Fruit fly (Drosophila melanogaster) whole organism, embryonic: ENCODE results near the gene BNIP3.

Experiments used
- CG13123 ChIP-seq: fragments of 200-800 bp; sonication (Bioruptor generic); optimal IDR thresholded peaks from 2 replicates; lab custom pipeline; 2016; ENCODE audit warnings: missing biosample characterization, missing genetic modification characterization
- CG15073 ChIP-seq: fragments of 200-800 bp; sonication (Bioruptor generic); optimal IDR thresholded peaks from 2 replicates; lab custom pipeline; 2016; ENCODE audit warnings: missing biosample characterization, missing genetic modification characterization
- CG17385 ChIP-seq: fragments of 200-800 bp; sonication (Bioruptor generic); optimal IDR thresholded peaks from 3 replicates; lab custom pipeline; 2018; ENCODE audit warnings: missing biosample characterization, mild to moderate bottlenecking, missing genetic modification characterization
- CG17612 ChIP-seq: fragments of 200-800 bp; sonication (Bioruptor generic); IDR thresholded peaks from 2 replicates; pipeline ENCODE4 v1.3.6; 2022; ENCODE audit warnings: missing biosample characterization, missing genetic modification characterization
- CG17802 ChIP-seq: fragments of 200-800 bp; sonication (Bioruptor generic); optimal IDR thresholded peaks from 2 replicates; lab custom pipeline; 2018; ENCODE audit warnings: missing biosample characterization, mild to moderate bottlenecking, missing genetic modification characterization, moderate library complexity
- CG2199 ChIP-seq: fragments of 200-800 bp; sonication (Bioruptor generic); IDR thresholded peaks from 3 replicates; pipeline ENCODE4 v1.3.6; 2022; ENCODE audit warnings: missing biosample characterization, missing genetic modification characterization
- CG31441 ChIP-seq: fragments of 200-800 bp; sonication (Bioruptor generic); IDR thresholded peaks from 2 replicates; pipeline ENCODE4 v1.3.6; 2022; ENCODE audit warnings: missing biosample characterization, missing genetic modification characterization
- CG3995 ChIP-seq: fragments of 200-800 bp; sonication (Bioruptor generic); optimal IDR thresholded peaks from 3 replicates; lab custom pipeline; 2016; ENCODE audit warnings: missing biosample characterization, missing genetic modification characterization
- CG4328 ChIP-seq: fragments of 200-800 bp; sonication (Bioruptor generic); optimal IDR thresholded peaks from 3 replicates; lab custom pipeline; 2017; ENCODE audit warnings: missing biosample characterization, missing genetic modification reagents, missing genetic modification characterization
- CG4854 ChIP-seq: fragments of 200-800 bp; sonication (Bioruptor generic); optimal IDR thresholded peaks from 2 replicates; lab custom pipeline; 2016; ENCODE audit warnings: missing biosample characterization, missing genetic modification characterization, inconsistent platforms
- CG6813 ChIP-seq: fragments of 200-800 bp; sonication (Bioruptor generic); optimal IDR thresholded peaks from 2 replicates; lab custom pipeline; 2017; ENCODE audit warnings: missing biosample characterization, missing genetic modification characterization, mild to moderate bottlenecking, moderate library complexity, missing genetic modification reagents
- CG9215 ChIP-seq: fragments of 200-800 bp; sonication (Bioruptor generic); IDR thresholded peaks from 2 replicates; pipeline ENCODE4 v1.3.6; 2022; ENCODE audit warnings: missing biosample characterization, missing genetic modification characterization
- CG9437 ChIP-seq: fragments of 200-800 bp; sonication (Bioruptor generic); optimal IDR thresholded peaks from 2 replicates; lab custom pipeline; 2018; ENCODE audit warnings: missing biosample characterization, mild to moderate bottlenecking, missing genetic modification characterization
- CG9727 ChIP-seq: fragments of 200-800 bp; sonication (Bioruptor generic); optimal IDR thresholded peaks from 3 replicates; lab custom pipeline; 2017; ENCODE audit warnings: missing biosample characterization, mild to moderate bottlenecking, missing genetic modification characterization
- Chrac-16 ChIP-seq: fragments of 200-800 bp; sonication (Bioruptor generic); optimal IDR thresholded peaks from 3 replicates; lab custom pipeline; 2016; ENCODE audit warnings: missing biosample characterization, missing genetic modification characterization
- D19B ChIP-seq: fragments of 200-800 bp; sonication (Bioruptor generic); optimal IDR thresholded peaks from 2 replicates; lab custom pipeline; 2017; ENCODE audit warnings: missing biosample characterization, mild to moderate bottlenecking, missing genetic modification characterization
- Deaf1 ChIP-seq: fragments of 200-800 bp; optimal IDR thresholded peaks from 3 replicates; lab custom pipeline; 2019; ENCODE audit warnings: missing biosample characterization, mild to moderate bottlenecking, missing genetic modification characterization, moderate library complexity
- ERR ChIP-seq: fragments of 200-800 bp; sonication (Bioruptor generic); optimal IDR thresholded peaks from 2 replicates; lab custom pipeline; 2016; ENCODE audit warnings: missing biosample characterization, missing genetic modification characterization
- Fer2 ChIP-seq: fragments of 200-800 bp; sonication (Bioruptor generic); optimal IDR thresholded peaks from 2 replicates; lab custom pipeline; 2018; ENCODE audit warnings: missing biosample characterization, mild to moderate bottlenecking, missing genetic modification characterization, moderate library complexity
- H2.0 ChIP-seq: fragments of 200-800 bp; sonication (Bioruptor generic); IDR thresholded peaks from 2 replicates; pipeline ENCODE4 v1.3.6; 2022; ENCODE audit warnings: missing biosample characterization, missing genetic modification characterization
- HLH3B ChIP-seq: fragments of 200-800 bp; sonication (Bioruptor generic); IDR thresholded peaks from 2 replicates; pipeline ENCODE4 v1.3.6; 2022; ENCODE audit warnings: missing biosample characterization, missing genetic modification characterization
- HmgD ChIP-seq: fragments of 200-800 bp; sonication (Bioruptor generic); optimal IDR thresholded peaks from 3 replicates; lab custom pipeline; 2016; ENCODE audit warnings: missing biosample characterization, missing genetic modification characterization
- Hr78 ChIP-seq, 2 experiments: fragments of 200-800 bp in 1 of 2; fragments of >200 bp in 1 of 2; sonication (Bioruptor generic) in 1 of 2; optimal IDR thresholded peaks; 2 replicates each; lab custom pipeline; 2017 to 2019; ENCODE audit warnings: missing biosample characterization in 2 of 2, missing genetic modification characterization in 2 of 2, mild to moderate bottlenecking in 1 of 2, moderate library complexity in 1 of 2
- MESR4 ChIP-seq: fragments of 200-800 bp; sonication (Bioruptor generic); optimal IDR thresholded peaks from 2 replicates; lab custom pipeline; 2018; ENCODE audit warnings: missing biosample characterization, mild to moderate bottlenecking, missing genetic modification characterization, moderate library complexity
- Med ChIP-seq: fragments of 200-800 bp; sonication (Bioruptor generic); peaks from one replicate; lab custom pipeline; 2016; ENCODE audit warnings: missing biosample characterization, missing genetic modification characterization, mild to moderate bottlenecking, inconsistent platforms, moderate library complexity
- NC2α ChIP-seq: fragments of 200-800 bp; sonication (Bioruptor generic); optimal IDR thresholded peaks from 2 replicates; lab custom pipeline; 2016; ENCODE audit warnings: missing biosample characterization, missing genetic modification characterization
- Rfx ChIP-seq: fragments of 200-800 bp; sonication (Bioruptor generic); IDR thresholded peaks from 2 replicates; pipeline ENCODE4 v1.3.6; 2022; ENCODE audit warnings: missing biosample characterization, missing genetic modification characterization
- Rx ChIP-seq: fragments of 200-800 bp; sonication (Bioruptor generic); IDR thresholded peaks from 2 replicates; pipeline ENCODE4 v1.3.6; 2022; ENCODE audit warnings: missing biosample characterization, missing genetic modification characterization
- Sox100B ChIP-seq: fragments of 200-800 bp; sonication (Bioruptor generic); optimal IDR thresholded peaks from 3 replicates; lab custom pipeline; 2018; ENCODE audit warnings: missing biosample characterization, mild to moderate bottlenecking, missing genetic modification characterization
- Spps ChIP-seq: fragments of 200-800 bp; sonication (Bioruptor generic); optimal IDR thresholded peaks from 2 replicates; lab custom pipeline; 2018; ENCODE audit warnings: missing biosample characterization, mild to moderate bottlenecking, missing genetic modification characterization
- abd-A ChIP-seq: fragments of 200-800 bp; sonication (Bioruptor generic); optimal IDR thresholded peaks from 3 replicates; lab custom pipeline; 2019; ENCODE audit warnings: missing biosample characterization, mild to moderate bottlenecking, missing genetic modification characterization, moderate library complexity
- ac ChIP-seq: fragments of 200-800 bp; sonication (Bioruptor generic); optimal IDR thresholded peaks from 3 replicates; lab custom pipeline; 2017; ENCODE audit warnings: missing biosample characterization, mild to moderate bottlenecking, missing genetic modification characterization
- bowl ChIP-seq: fragments of 200-800 bp; sonication (Bioruptor generic); IDR thresholded peaks from 2 replicates; pipeline ENCODE4 v1.3.6; 2022; ENCODE audit warnings: missing biosample characterization, missing genetic modification characterization
- caup ChIP-seq: fragments of 200-800 bp; sonication (Bioruptor generic); optimal IDR thresholded peaks from 3 replicates; lab custom pipeline; 2017; ENCODE audit warnings: missing biosample characterization, mild to moderate bottlenecking, missing genetic modification characterization, moderate library complexity; ENCODE audit not compliant: severe bottlenecking
- dysf ChIP-seq: fragments of 200-800 bp; sonication (Bioruptor generic); IDR thresholded peaks from 3 replicates; pipeline ENCODE4 v1.3.6; 2022; ENCODE audit warnings: missing biosample characterization, missing genetic modification characterization
- gcm ChIP-seq: fragments of 200-800 bp; sonication (Bioruptor generic); optimal IDR thresholded peaks from 2 replicates; lab custom pipeline; 2019; ENCODE audit warnings: missing biosample characterization, mild to moderate bottlenecking, missing genetic modification characterization, moderate library complexity
- gsb ChIP-seq: fragments of 200-800 bp; sonication (Bioruptor generic); IDR thresholded peaks from 2 replicates; pipeline ENCODE4 v1.3.6; 2022; ENCODE audit warnings: missing biosample characterization, missing genetic modification characterization
- gsb-n ChIP-seq: fragments of 200-800 bp; sonication (Bioruptor generic); optimal IDR thresholded peaks from 3 replicates; lab custom pipeline; 2018; ENCODE audit warnings: missing biosample characterization, mild to moderate bottlenecking, missing genetic modification characterization
- h ChIP-seq: fragments of >200 bp; optimal IDR thresholded peaks from 2 replicates; lab custom pipeline; 2017
- lilli ChIP-seq: fragments of 200-800 bp; sonication (Bioruptor generic); optimal IDR thresholded peaks from 3 replicates; lab custom pipeline; 2016; ENCODE audit warnings: missing biosample characterization, missing genetic modification characterization
- onecut ChIP-seq: fragments of 200-800 bp; sonication (Bioruptor generic); IDR thresholded peaks from 2 replicates; pipeline ENCODE4 v1.3.6; 2022; ENCODE audit warnings: missing biosample characterization, missing genetic modification characterization
- pfk ChIP-seq: fragments of 200-800 bp; sonication (Bioruptor generic); optimal IDR thresholded peaks from 2 replicates; lab custom pipeline; 2018; ENCODE audit warnings: missing biosample characterization, mild to moderate bottlenecking, missing genetic modification characterization, moderate library complexity
- phol ChIP-seq: fragments of 200-800 bp; sonication (Bioruptor generic); optimal IDR thresholded peaks from 3 replicates; lab custom pipeline; 2018; ENCODE audit warnings: missing biosample characterization, mild to moderate bottlenecking, missing genetic modification characterization, moderate library complexity
- pnt ChIP-seq: fragments of 200-800 bp; sonication (Bioruptor generic); optimal IDR thresholded peaks from 3 replicates; lab custom pipeline; 2016; ENCODE audit warnings: missing biosample characterization, missing genetic modification characterization
- run ChIP-seq: fragments of 200-800 bp; sonication (Bioruptor generic); optimal IDR thresholded peaks from 3 replicates; lab custom pipeline; 2018; ENCODE audit warnings: missing biosample characterization, mild to moderate bottlenecking, missing genetic modification characterization
- scrt ChIP-seq: fragments of 200-800 bp; sonication (Bioruptor generic); optimal IDR thresholded peaks from 2 replicates; lab custom pipeline; 2018; ENCODE audit warnings: missing biosample characterization, mild to moderate bottlenecking, missing genetic modification characterization, moderate library complexity
- sna ChIP-seq: fragments of 200-800 bp; sonication (Bioruptor generic); IDR thresholded peaks from 2 replicates; pipeline ENCODE4 v1.3.6; 2022; ENCODE audit warnings: missing biosample characterization, missing genetic modification characterization; ENCODE audit not compliant: partially characterized antibody
- ttk ChIP-seq: fragments of 200-800 bp; sonication (Bioruptor generic); IDR thresholded peaks from 2 replicates; pipeline ENCODE4 v2.1.2; 2022; ENCODE audit warnings: missing biosample characterization, missing genetic modification characterization
- unpg ChIP-seq: fragments of 200-800 bp; sonication (Bioruptor generic); optimal IDR thresholded peaks from 3 replicates; lab custom pipeline; 2018; ENCODE audit warnings: missing biosample characterization, mild to moderate bottlenecking, missing genetic modification characterization, moderate library complexity
- yki ChIP-seq: fragments of >200 bp; optimal IDR thresholded peaks from 3 replicates; lab custom pipeline; 2018

The BNIP3 gene

DNA sequence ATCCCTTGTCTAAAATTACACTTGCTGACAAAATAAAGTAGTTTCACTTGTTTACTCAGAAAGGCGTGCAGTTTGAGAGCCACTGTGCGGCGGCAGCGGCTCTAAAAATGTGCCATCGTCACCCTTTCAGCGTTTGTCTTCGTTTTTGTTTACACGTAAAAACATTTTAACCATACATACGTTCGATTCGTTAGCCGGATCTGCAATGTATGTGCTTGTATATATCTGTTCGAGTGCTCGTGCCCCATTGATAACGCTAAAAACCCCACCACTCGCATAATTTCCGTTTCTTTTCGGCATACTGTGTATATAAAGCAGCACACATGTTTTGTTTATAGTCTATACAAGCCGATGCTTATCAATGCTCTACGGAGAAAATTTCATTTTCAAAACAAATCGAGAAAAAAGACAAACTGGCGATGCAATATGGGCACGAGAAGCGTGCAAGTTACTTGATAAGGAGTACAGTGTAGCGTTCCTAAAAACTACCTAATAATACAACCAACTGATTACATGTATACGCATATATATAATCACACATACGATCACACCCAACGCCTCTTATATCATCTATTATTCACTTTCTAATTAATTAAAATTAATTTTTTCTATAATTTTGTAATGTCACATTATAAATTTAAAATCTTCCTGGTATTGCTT, 2.5 kb downstream of the BNIP3 start (continued):
- no peak for TF ChIP-seq pfk (GFP tag; lab: Kevin White, UChicago)
- peak; percentile 4 for TF ChIP-seq caup (GFP tag; lab: Kevin White, UChicago)
- TF ChIP-seq Chrac-16 (GFP tag; lab: Kevin White, UChicago), result peak; percentile 48
- no peak for TF ChIP-seq yki (lab: Kevin White, UChicago)
- TF ChIP-seq Rx (GFP tag; lab: Robert Waterston, UW), result no peak
- no peak for TF ChIP-seq CG17802
- peak; percentile 61 for TF ChIP-seq Deaf1 (tag; lab: Kevin White, UChicago)
- TF ChIP-seq scrt (GFP tag; lab: Kevin White, UChicago), result no peak
- TF ChIP-seq ac (GFP tag; lab: Kevin White, UChicago), result no peak
- TF ChIP-seq CG15073 (GFP tag; lab: Kevin White, UChicago), result no peak
- no peak for TF ChIP-seq Fer2
- TF ChIP-seq H2.0 (GFP tag; lab: Robert Waterston, UW), result peak; percentile 29; the same call in 1 of the 2 replicates
- TF ChIP-seq phol (tag; lab: Kevin White, UChicago), result peak; percentile 62
- peak; percentile 75 for TF ChIP-seq Med (GFP tag; lab: Kevin White, UChicago)
- TF ChIP-seq CG9727 (GFP tag; lab: Kevin White, UChicago), result no peak
- no peak for TF ChIP-seq sna (GFP tag; lab: Robert Waterston, UW)
- peak; percentile 63 for TF ChIP-seq unpg (GFP tag; lab: Kevin White, UChicago)
- TF ChIP-seq Spps (tag; lab: Kevin White, UChicago), result peak; percentile 17
- TF ChIP-seq CG4854 (GFP tag; lab: Kevin White, UChicago), result no peak
- no peak for TF ChIP-seq CG13123 (GFP tag; lab: Kevin White, UChicago)
- no peak for TF ChIP-seq gsb (GFP tag; lab: Robert Waterston, UW)
- no peak for TF ChIP-seq abd-A (tag; lab: Kevin White, UChicago)
- no peak for TF ChIP-seq CG3995
- TF ChIP-seq gcm (GFP tag; lab: Kevin White, UChicago), result peak; percentile 31
- TF ChIP-seq ERR (GFP tag; lab: Kevin White, UChicago), result no peak
- no peak for TF ChIP-seq lilli
- TF ChIP-seq Sox100B (GFP tag; lab: Kevin White, UChicago), result peak; percentile 57
- TF ChIP-seq CG17385 (GFP tag; lab: Kevin White, UChicago), result peak; percentile 33
- no peak for TF ChIP-seq MESR4 (GFP tag; lab: Kevin White, UChicago)
- TF ChIP-seq Rfx (GFP tag; lab: Robert Waterston, UW), result peak; percentile 27; the same call in 1 of the 2 replicates
- peak; percentile 38 for TF ChIP-seq gsb-n (tag; lab: Kevin White, UChicago)
- no peak for TF ChIP-seq pnt (GFP tag; lab: Kevin White, UChicago)
- peak; percentile 30 for TF ChIP-seq run (tag; lab: Kevin White, UChicago)
- TF ChIP-seq CG9437 (GFP tag; lab: Kevin White, UChicago), result peak; percentile 53
- peak; percentile 45; the same call in 1 of the 2 replicates for TF ChIP-seq ttk (GFP tag; lab: Robert Waterston, UW)
- peak; percentile 97 for TF ChIP-seq CG2199 (GFP tag; lab: Robert Waterston, UW)
- no peak for TF ChIP-seq D19B
- TF ChIP-seq HmgD (GFP tag; lab: Kevin White, UChicago), result no peak
- no peak; the same call in 1 of the 2 replicates for TF ChIP-seq onecut
- no peak for TF ChIP-seq h
- no peak for TF ChIP-seq CG9215 (GFP tag; lab: Robert Waterston, UW)
- no peak for TF ChIP-seq CG6813 (GFP tag; lab: Kevin White, UChicago)
- peak; percentile 36; the same call in 1 of the 2 replicates for TF ChIP-seq HLH3B (GFP tag; lab: Robert Waterston, UW)
- TF ChIP-seq CG17612 (GFP tag; lab: Robert Waterston, UW), result no peak
- no peak for TF ChIP-seq NC2α
- TF ChIP-seq CG4328 (GFP tag; lab: Kevin White, UChicago), result no peak
- no peak for TF ChIP-seq Hr78 (GFP tag; optimal IDR thresholded peaks at IDR 0.05; lab: Kevin White, UChicago)
- TF ChIP-seq dysf, result peak; percentile 65; the same call in 2 of the 3 replicates
- peak; percentile 74 for TF ChIP-seq CG31441 (GFP tag; lab: Robert Waterston, UW)
- no peak for TF ChIP-seq bowl (GFP tag; lab: Robert Waterston, UW)
